Worm (Caenorhabditis elegans) whole organism, L4/young adult: ENCODE measurements around the gene lgc-31.

Experiments used
- dao-5 ChIP-seq: sonication (generic microtip); optimal IDR thresholded peaks from 2 replicates; lab custom pipeline; 2016; ENCODE audit warnings: missing genotype, missing genetic modification characterization, moderate library complexity, missing compliant biosample characterization
- him-1 ChIP-seq: sonication (generic microtip); optimal IDR thresholded peaks from 2 replicates; lab custom pipeline; 2016; ENCODE audit warnings: missing genotype, missing genetic modification reagents, missing genetic modification characterization, missing compliant biosample characterization

ce11 chrV:15492518-15492917, 29.3 kb downstream of the lgc-31 start, which contains the start of gene str-264:
- TF ChIP-seq dao-5 (tag; lab: Kevin White, UChicago) (no peak), him-1 (tag; lab: Kevin White, UChicago) (no peak)
